Fruit fly (Drosophila melanogaster): Measurements from ENCODE around the gene CG13474.

Gene CG13474

dm6 chr3L:14661567-14662258 lies 35.2 kb downstream of the CG13474 start:
- no peak for TF ChIP-seq CG4318 (GFP tag; optimal IDR thresholded peaks at IDR 0.05)
- peak; percentile 10 for TF ChIP-seq CG10669 (GFP tag; optimal IDR thresholded peaks at IDR 0.05)
- peak; percentile 45 for TF ChIP-seq OdsH (GFP tag; optimal IDR thresholded peaks at IDR 0.05)
- TF ChIP-seq Eip75B (GFP tag; optimal IDR thresholded peaks at IDR 0.05), result peak; percentile 29
- TF ChIP-seq lz (GFP tag; optimal IDR thresholded peaks at IDR 0.05), result peak; percentile 50
- no peak for TF ChIP-seq dsx (GFP tag; optimal IDR thresholded peaks at IDR 0.05; ENCODE audit: poor library complexity, severe bottlenecking)
- TF ChIP-seq Sox14 (GFP tag; optimal IDR thresholded peaks at IDR 0.05), result peak; percentile 26
- TF ChIP-seq acj6 (GFP tag; optimal IDR thresholded peaks at IDR 0.05), result peak; percentile 23
- no peak for TF ChIP-seq Blimp-1 (GFP tag; optimal IDR thresholded peaks at IDR 0.05)
- TF ChIP-seq Ets21C (GFP tag; optimal IDR thresholded peaks at IDR 0.05), result peak; percentile 3
- no peak for TF ChIP-seq vri (GFP tag; optimal IDR thresholded peaks at IDR 0.05)
- TF ChIP-seq net (GFP tag; optimal IDR thresholded peaks at IDR 0.05), result no peak
- peak; percentile 47 for TF ChIP-seq Sox102F (GFP tag; optimal IDR thresholded peaks at IDR 0.05)
- TF ChIP-seq achi (GFP tag; optimal IDR thresholded peaks at IDR 0.05), result peak; percentile 44
- TF ChIP-seq CG32006 (GFP tag; optimal IDR thresholded peaks at IDR 0.05), result peak; percentile 26
- TF ChIP-seq CG15336 (GFP tag; IDR thresholded peaks at IDR 0.05), result 0 out of 2 replicates have a peak, but pooled peaks have one; percentile 25
- no peak for TF ChIP-seq CG6808 (GFP tag; optimal IDR thresholded peaks at IDR 0.05)
- TF ChIP-seq Eip78C (GFP tag), result peak; percentile 73
- no peak for TF ChIP-seq Gug (GFP tag; IDR thresholded peaks at IDR 0.05)
- TF ChIP-seq cyc (GFP tag; optimal IDR thresholded peaks at IDR 0.05), result peak; percentile 3
- TF ChIP-seq Hr38 (GFP tag; optimal IDR thresholded peaks at IDR 0.05), result no peak
- TF ChIP-seq pdm3 (GFP tag; optimal IDR thresholded peaks at IDR 0.05), result peak; percentile 33
- no peak for TF ChIP-seq dac (GFP tag; optimal IDR thresholded peaks at IDR 0.05)
- peak; percentile 65 for TF ChIP-seq svp (GFP tag)
- TF ChIP-seq CG11762 (GFP tag; optimal IDR thresholded peaks at IDR 0.05; ENCODE audit: insufficient read depth), result no peak
- TF ChIP-seq Ets96B (tag; optimal IDR thresholded peaks at IDR 0.05), result no peak
- TF ChIP-seq spab (GFP tag; optimal IDR thresholded peaks at IDR 0.05), result peak; percentile 20
- peak; percentile 37 for TF ChIP-seq CG3919 (GFP tag; optimal IDR thresholded peaks at IDR 0.05)
- peak; percentile 21 for TF ChIP-seq CG31627 (GFP tag; optimal IDR thresholded peaks at IDR 0.05)
- peak; percentile 63 for TF ChIP-seq esn (GFP tag; optimal IDR thresholded peaks at IDR 0.05)
- TF ChIP-seq topi (GFP tag; optimal IDR thresholded peaks at IDR 0.05), result peak; percentile 44
- peak; percentile 13 for TF ChIP-seq CG34406 (GFP tag; optimal IDR thresholded peaks at IDR 0.05)
- TF ChIP-seq fd85E (GFP tag; optimal IDR thresholded peaks at IDR 0.05), result no peak
- TF ChIP-seq CG11294 (GFP tag; IDR thresholded peaks at IDR 0.05), result no peak
- TF ChIP-seq CG7368 (GFP tag; optimal IDR thresholded peaks at IDR 0.05), result no peak
- 0 out of 3 replicates have a peak, but pooled peaks have one; percentile 22 for TF ChIP-seq eg (GFP tag; IDR thresholded peaks at IDR 0.05)
- TF ChIP-seq ss (GFP tag; optimal IDR thresholded peaks at IDR 0.05), result peak in 1 of 2 experiments; percentile 17
- TF ChIP-seq CG6792 (GFP tag; optimal IDR thresholded peaks at IDR 0.05), result peak; percentile 14
- TF ChIP-seq Hr4 (GFP tag; optimal IDR thresholded peaks at IDR 0.05), result no peak
- peak; percentile 36 for TF ChIP-seq Hr39 (GFP tag; optimal IDR thresholded peaks at IDR 0.05)
- TF ChIP-seq CG3032 (tag; optimal IDR thresholded peaks at IDR 0.05), result no peak
- peak; percentile 57; the same call in 2 of the 3 replicates for TF ChIP-seq CG6163 (GFP tag; IDR thresholded peaks at IDR 0.05)
- no peak for TF ChIP-seq Sox15 (GFP tag; optimal IDR thresholded peaks at IDR 0.05)
- peak; percentile 30 for TF ChIP-seq CG10631 (GFP tag; optimal IDR thresholded peaks at IDR 0.05)
- peak; percentile 33 for TF ChIP-seq Smox (GFP tag; optimal IDR thresholded peaks at IDR 0.05)
- peak; percentile 48 for TF ChIP-seq Met (GFP tag; optimal IDR thresholded peaks at IDR 0.05)

Measured in whole organism, prepupa.